Fruit fly (Drosophila melanogaster) whole organism, embryonic: Measurements from ENCODE around the gene zld.

Experiments used
- CG10654 ChIP-seq: fragments of 200-800 bp; sonication (Bioruptor generic); optimal IDR thresholded peaks from 2 replicates; lab custom pipeline; 2016; ENCODE audit warnings: missing biosample characterization, missing genetic modification characterization
- CG13424 ChIP-seq: fragments of 200-800 bp; sonication (Bioruptor generic); optimal IDR thresholded peaks from 2 replicates; lab custom pipeline; 2019; ENCODE audit warnings: missing biosample characterization, mild to moderate bottlenecking, missing genetic modification characterization, moderate library complexity
- CG13775 ChIP-seq: fragments of 200-800 bp; sonication (Bioruptor generic); optimal IDR thresholded peaks from 3 replicates; lab custom pipeline; 2017; ENCODE audit warnings: missing biosample characterization, mild to moderate bottlenecking, missing genetic modification characterization
- CG14710 ChIP-seq: fragments of 200-800 bp; sonication (Bioruptor generic); optimal IDR thresholded peaks from 3 replicates; lab custom pipeline; 2019; ENCODE audit warnings: missing biosample characterization, mild to moderate bottlenecking, missing genetic modification characterization, moderate library complexity
- CG15479 ChIP-seq: fragments of 200-800 bp; sonication (Bioruptor generic); optimal IDR thresholded peaks from 3 replicates; lab custom pipeline; 2019; ENCODE audit warnings: missing biosample characterization, mild to moderate bottlenecking, missing genetic modification characterization, moderate library complexity
- CG15696 ChIP-seq: fragments of 200-800 bp; sonication (Bioruptor generic); optimal IDR thresholded peaks from 2 replicates; lab custom pipeline; 2019; ENCODE audit warnings: missing biosample characterization, mild to moderate bottlenecking, missing genetic modification characterization, moderate library complexity
- CG17361 ChIP-seq: fragments of 200-800 bp; sonication (Bioruptor generic); IDR thresholded peaks from 3 replicates; pipeline ENCODE4 v1.3.6; 2022; ENCODE audit warnings: missing biosample characterization, missing genetic modification characterization
- CG17829 ChIP-seq: fragments of 200-800 bp; optimal IDR thresholded peaks from 2 replicates; lab custom pipeline; 2019; ENCODE audit warnings: missing biosample characterization, mild to moderate bottlenecking, missing genetic modification characterization, moderate library complexity
- CG18262 ChIP-seq: fragments of 200-800 bp; optimal IDR thresholded peaks from 3 replicates; lab custom pipeline; 2019; ENCODE audit warnings: missing biosample characterization, mild to moderate bottlenecking, missing genetic modification characterization, moderate library complexity
- CG18619 ChIP-seq: fragments of 200-800 bp; sonication (Bioruptor generic); optimal IDR thresholded peaks from 3 replicates; lab custom pipeline; 2017; ENCODE audit warnings: missing biosample characterization, mild to moderate bottlenecking, missing genetic modification characterization
- CG2199 ChIP-seq: fragments of 200-800 bp; sonication (Bioruptor generic); IDR thresholded peaks from 3 replicates; pipeline ENCODE4 v1.3.6; 2022; ENCODE audit warnings: missing biosample characterization, missing genetic modification characterization
- CG2712 ChIP-seq: fragments of 200-800 bp; optimal IDR thresholded peaks from 3 replicates; lab custom pipeline; 2019; ENCODE audit warnings: missing biosample characterization, mild to moderate bottlenecking, missing genetic modification characterization, moderate library complexity
- CG31441 ChIP-seq: fragments of 200-800 bp; sonication (Bioruptor generic); IDR thresholded peaks from 2 replicates; pipeline ENCODE4 v1.3.6; 2022; ENCODE audit warnings: missing biosample characterization, missing genetic modification characterization
- CG33557 ChIP-seq: fragments of 200-800 bp; sonication (Bioruptor generic); optimal IDR thresholded peaks from 2 replicates; lab custom pipeline; 2019; ENCODE audit warnings: missing biosample characterization, mild to moderate bottlenecking, missing genetic modification characterization, moderate library complexity
- CG4404 ChIP-seq: fragments of 200-800 bp; sonication (Bioruptor generic); IDR thresholded peaks from 2 replicates; pipeline ENCODE4 v1.3.6; 2022; ENCODE audit warnings: missing biosample characterization, missing genetic modification characterization
- CG4820 ChIP-seq: fragments of 200-800 bp; sonication (Bioruptor generic); optimal IDR thresholded peaks from 3 replicates; lab custom pipeline; 2016; ENCODE audit warnings: missing biosample characterization, missing genetic modification characterization
- CG7786 ChIP-seq: fragments of 200-800 bp; sonication (Bioruptor generic); optimal IDR thresholded peaks from 2 replicates; lab custom pipeline; 2016; ENCODE audit warnings: missing biosample characterization, missing genetic modification characterization
- CG9727 ChIP-seq: fragments of 200-800 bp; sonication (Bioruptor generic); optimal IDR thresholded peaks from 3 replicates; lab custom pipeline; 2017; ENCODE audit warnings: missing biosample characterization, mild to moderate bottlenecking, missing genetic modification characterization
- CTCF ChIP-seq: fragments of 200-800 bp; sonication (Bioruptor generic); optimal IDR thresholded peaks from 2 replicates; lab custom pipeline; 2017; ENCODE audit warnings: missing biosample characterization, mild to moderate bottlenecking, missing genetic modification characterization, moderate library complexity
- Elba2 ChIP-seq: fragments of 200-800 bp; sonication (Bioruptor generic); optimal IDR thresholded peaks from 3 replicates; lab custom pipeline; 2016; ENCODE audit warnings: missing biosample characterization, missing genetic modification characterization
- Gsc ChIP-seq: fragments of 200-800 bp; sonication (Bioruptor generic); IDR thresholded peaks from 2 replicates; pipeline ENCODE4 v1.3.6; 2022; ENCODE audit warnings: missing biosample characterization, missing genetic modification characterization
- HLH54F ChIP-seq: fragments of 200-800 bp; sonication (Bioruptor generic); optimal IDR thresholded peaks from 3 replicates; lab custom pipeline; 2016; ENCODE audit warnings: missing biosample characterization, missing genetic modification characterization
- Mrtf ChIP-seq: fragments of 200-800 bp; sonication (Bioruptor generic); IDR thresholded peaks from 3 replicates; pipeline ENCODE4 v1.3.6; 2022; ENCODE audit warnings: missing biosample characterization, missing genetic modification characterization
- NC2α ChIP-seq: fragments of 200-800 bp; sonication (Bioruptor generic); optimal IDR thresholded peaks from 2 replicates; lab custom pipeline; 2016; ENCODE audit warnings: missing biosample characterization, missing genetic modification characterization
- TFAM ChIP-seq: fragments of 200-800 bp; sonication (Bioruptor generic); optimal IDR thresholded peaks from 2 replicates; lab custom pipeline; 2017; ENCODE audit warnings: missing biosample characterization, missing genetic modification characterization, inconsistent platforms
- Xrp1 ChIP-seq: fragments of 200-800 bp; sonication (Bioruptor generic); IDR thresholded peaks from 2 replicates; pipeline ENCODE4 v1.3.6; 2022; ENCODE audit warnings: missing biosample characterization, missing genetic modification characterization
- br ChIP-seq: fragments of >200 bp; optimal IDR thresholded peaks from 2 replicates; lab custom pipeline; 2017
- dmrt11E ChIP-seq: fragments of 200-800 bp; sonication (Bioruptor generic); optimal IDR thresholded peaks from 3 replicates; lab custom pipeline; 2018; ENCODE audit warnings: missing biosample characterization, mild to moderate bottlenecking, missing genetic modification characterization, moderate library complexity
- gfzf ChIP-seq: fragments of 200-800 bp; sonication (Bioruptor generic); optimal IDR thresholded peaks from 2 replicates; lab custom pipeline; 2016; ENCODE audit warnings: missing biosample characterization, mild to moderate bottlenecking, missing genetic modification characterization, moderate library complexity
- gro ChIP-seq: fragments of 200-800 bp; sonication (Bioruptor generic); optimal IDR thresholded peaks from 2 replicates; lab custom pipeline; 2016; ENCODE audit warnings: missing biosample characterization, missing genetic modification characterization
- gsb-n ChIP-seq: fragments of 200-800 bp; sonication (Bioruptor generic); optimal IDR thresholded peaks from 3 replicates; lab custom pipeline; 2018; ENCODE audit warnings: missing biosample characterization, mild to moderate bottlenecking, missing genetic modification characterization
- her ChIP-seq: fragments of 200-800 bp; sonication (Bioruptor generic); optimal IDR thresholded peaks from 2 replicates; lab custom pipeline; 2016; ENCODE audit warnings: missing biosample characterization, missing genetic modification characterization
- inv ChIP-seq: fragments of 200-800 bp; sonication (Bioruptor generic); IDR thresholded peaks from 2 replicates; pipeline ENCODE4 v1.3.6; 2022; ENCODE audit warnings: missing biosample characterization, missing genetic modification characterization; ENCODE audit not compliant: partially characterized antibody
- kah ChIP-seq: fragments of 200-800 bp; sonication (Bioruptor generic); optimal IDR thresholded peaks from 2 replicates; lab custom pipeline; 2018; ENCODE audit warnings: missing biosample characterization, mild to moderate bottlenecking, missing genetic modification characterization
- ken ChIP-seq: fragments of 200-800 bp; sonication (Bioruptor generic); IDR thresholded peaks from 3 replicates; pipeline ENCODE4 v1.3.6; 2022; ENCODE audit warnings: missing biosample characterization, missing genetic modification characterization
- kni ChIP-seq: fragments of 200-800 bp; sonication (Bioruptor generic); optimal IDR thresholded peaks from 3 replicates; lab custom pipeline; 2017; ENCODE audit warnings: mild to moderate bottlenecking, missing biosample characterization, missing genetic modification reagents, missing genetic modification characterization
- nom ChIP-seq: fragments of 200-800 bp; sonication (Bioruptor generic); optimal IDR thresholded peaks from 2 replicates; lab custom pipeline; 2017; ENCODE audit warnings: missing biosample characterization, missing genetic modification characterization, mild to moderate bottlenecking, moderate library complexity, missing genetic modification reagents
- pan ChIP-seq, 4 experiments: fragments of >200 bp in 3 of 4; fragments of 200-800 bp in 1 of 4; sonication (Bioruptor generic) in 1 of 4; optimal IDR thresholded peaks in 3 of 4; IDR thresholded peaks in 1 of 4; 2 replicates each; pipeline versions ENCODE4 v1.3.6 to Lab custom; 2017 to 2022; ENCODE audit warnings: missing biosample characterization in 2 of 4, missing genetic modification characterization in 2 of 4, mixed read lengths in 1 of 4
- phol ChIP-seq: fragments of 200-800 bp; sonication (Bioruptor generic); optimal IDR thresholded peaks from 3 replicates; lab custom pipeline; 2018; ENCODE audit warnings: missing biosample characterization, mild to moderate bottlenecking, missing genetic modification characterization, moderate library complexity
- prd ChIP-seq, 3 experiments: fragments of >200 bp in 2 of 3; fragments of 200-800 bp in 1 of 3; sonication (Bioruptor generic) in 1 of 3; optimal IDR thresholded peaks in 2 of 3; IDR thresholded peaks in 1 of 3; 2 replicates in 2 of 3; 3 replicates in 1 of 3; pipeline versions ENCODE4 v1.3.6 to Lab custom; 2017 to 2022; ENCODE audit warnings: missing biosample characterization in 1 of 3, missing genetic modification characterization in 1 of 3
- pros ChIP-seq: fragments of 200-800 bp; sonication (Bioruptor generic); optimal IDR thresholded peaks from 3 replicates; lab custom pipeline; 2019; ENCODE audit warnings: missing biosample characterization, mild to moderate bottlenecking, missing genetic modification characterization, moderate library complexity
- scrt ChIP-seq: fragments of 200-800 bp; sonication (Bioruptor generic); optimal IDR thresholded peaks from 2 replicates; lab custom pipeline; 2018; ENCODE audit warnings: missing biosample characterization, mild to moderate bottlenecking, missing genetic modification characterization, moderate library complexity
- sqz ChIP-seq: fragments of 200-800 bp; sonication (Bioruptor generic); optimal IDR thresholded peaks from 3 replicates; lab custom pipeline; 2018; ENCODE audit warnings: missing biosample characterization, mild to moderate bottlenecking, missing genetic modification characterization
- tll ChIP-seq, 2 experiments: fragments of 200-800 bp in 1 of 2; fragments of >200 bp in 1 of 2; sonication (Bioruptor generic) in 1 of 2; optimal IDR thresholded peaks; 2 replicates each; lab custom pipeline; 2017 to 2019; ENCODE audit warnings: missing biosample characterization in 2 of 2, missing genetic modification characterization in 2 of 2, mild to moderate bottlenecking in 1 of 2, moderate library complexity in 1 of 2
- trem ChIP-seq: fragments of 200-800 bp; optimal IDR thresholded peaks from 3 replicates; lab custom pipeline; 2019; ENCODE audit warnings: missing biosample characterization, mild to moderate bottlenecking, missing genetic modification characterization, moderate library complexity
- zen ChIP-seq: fragments of 200-800 bp; sonication (Bioruptor generic); optimal IDR thresholded peaks from 3 replicates; lab custom pipeline; 2018; ENCODE audit warnings: missing biosample characterization, mild to moderate bottlenecking, missing genetic modification characterization, moderate library complexity

The zld gene

dm6 chrX:19769821-19770519, 13.4 kb downstream of the zld start (continued):
- TF ChIP-seq CTCF (GFP tag; lab: Kevin White, UChicago) (no peak), Gsc (no peak), CG33557 (GFP tag; lab: Kevin White, UChicago) (peak; percentile 47), TFAM (GFP tag; lab: Kevin White, UChicago) (no peak), tll (GFP tag; optimal IDR thresholded peaks at IDR 0.05; lab: Kevin White, UChicago) (no peak), NC2α (GFP tag; lab: Kevin White, UChicago) (peak; percentile 15), gro (no peak), Elba2 (GFP tag; lab: Kevin White, UChicago) (no peak), CG10654 (GFP tag; lab: Kevin White, UChicago) (peak; percentile 6), CG7786 (peak; percentile 44), CG18619 (peak; percentile 3), CG9727 (peak; percentile 71)

DNA sequence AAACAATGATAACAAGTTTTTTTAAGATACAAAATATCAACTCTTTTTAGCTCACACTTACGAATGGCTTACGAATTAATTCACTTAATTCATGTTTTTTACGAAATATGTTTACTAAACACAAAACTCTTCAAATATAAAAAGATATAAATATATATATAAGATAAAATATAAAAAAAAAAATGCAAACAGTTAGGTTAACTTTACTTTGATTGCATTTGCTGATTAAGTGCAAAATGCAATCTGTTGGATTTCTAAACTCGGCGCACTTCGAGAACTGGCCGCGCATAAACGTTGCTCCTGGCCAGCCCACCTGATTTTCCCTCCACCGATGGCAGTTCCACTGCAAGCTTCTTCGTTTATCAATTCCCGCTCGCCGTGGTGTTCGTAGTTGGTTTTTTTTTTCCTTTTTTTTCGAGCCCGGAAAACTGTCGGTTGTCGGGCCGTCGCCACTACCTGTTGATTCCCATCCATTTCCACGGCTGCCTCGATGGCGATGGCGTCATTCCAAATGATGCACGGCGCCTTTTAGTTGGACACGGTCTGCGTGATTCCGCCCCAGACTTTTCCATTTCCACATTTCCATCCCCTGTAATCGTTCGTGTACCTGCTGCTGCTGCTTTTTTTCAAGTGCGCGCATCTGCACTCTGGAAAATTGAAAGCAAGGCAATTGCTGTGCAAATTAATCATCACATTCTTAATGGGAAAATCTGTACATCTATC, 17.7 kb downstream of the zld start:
- TF ChIP-seq phol (tag; lab: Kevin White, UChicago) (peak; percentile 33), Mrtf (GFP tag; lab: Robert Waterston, UW) (no peak), kni (GFP tag; lab: Kevin White, UChicago) (peak; percentile 8), scrt (GFP tag; lab: Kevin White, UChicago) (peak; percentile 19), her (no peak), sqz (GFP tag; lab: Kevin White, UChicago) (peak; percentile 62), CG14710 (tag; lab: Kevin White, UChicago) (peak; percentile 55), CG9727 (peak; percentile 11), nom (GFP tag; lab: Kevin White, UChicago) (no peak), pan (optimal IDR thresholded peaks at IDR 0.05; lab: Kevin White, UChicago) (no peak), pan (GFP tag; optimal IDR thresholded peaks at IDR 0.05 in 1 of 2, IDR thresholded peaks at IDR 0.05 in 1 of 2) (no peak), CG17829 (peak; percentile 37), kah (GFP tag; lab: Kevin White, UChicago) (peak; percentile 88), CG17361 (peak; percentile 56; the same call in 2 of the 3 replicates), zen (tag; lab: Kevin White, UChicago) (peak; percentile 78), gfzf (no peak), HLH54F (GFP tag; lab: Kevin White, UChicago) (no peak), trem (tag; lab: Kevin White, UChicago) (peak; percentile 22), br (no peak), pros (GFP tag; lab: Kevin White, UChicago) (peak; percentile 45), gsb-n (tag; lab: Kevin White, UChicago) (peak; percentile 13), CG18262 (peak; percentile 34), inv (GFP tag; lab: Robert Waterston, UW) (no peak), CG31441 (0 out of 2 replicates have a peak, but pooled peaks have one; percentile 16), CG13775 (GFP tag; lab: Kevin White, UChicago) (peak; percentile 15), CG13424 (tag; lab: Kevin White, UChicago) (peak; percentile 1), ken (GFP tag; lab: Robert Waterston, UW) (0 out of 3 replicates have a peak, but pooled peaks have one; percentile 10), CG4404 (GFP tag; lab: Robert Waterston, UW) (0 out of 2 replicates have a peak, but pooled peaks have one; percentile 40), CG15479 (GFP tag; lab: Kevin White, UChicago) (peak; percentile 88), CG4820 (GFP tag; lab: Kevin White, UChicago) (peak; percentile 97), CG2712 (tag; lab: Kevin White, UChicago) (peak; percentile 39), CG15696 (peak; percentile 80), CG2199 (GFP tag; lab: Robert Waterston, UW) (0 out of 3 replicates have a peak, but pooled peaks have one; percentile 68), dmrt11E (peak; percentile 35), Xrp1 (peak; percentile 23; the same call in 1 of the 2 replicates), prd (optimal IDR thresholded peaks at IDR 0.05; lab: Kevin White, UChicago) (no peak), prd (GFP tag; IDR thresholded peaks at IDR 0.05; lab: Robert Waterston, UW) (peak; percentile 26; the same call in 1 of the 3 replicates)
